Worm (Caenorhabditis elegans): ENCODE measurements around the gene ccdc-55.

The ccdc-55 gene

DNA sequence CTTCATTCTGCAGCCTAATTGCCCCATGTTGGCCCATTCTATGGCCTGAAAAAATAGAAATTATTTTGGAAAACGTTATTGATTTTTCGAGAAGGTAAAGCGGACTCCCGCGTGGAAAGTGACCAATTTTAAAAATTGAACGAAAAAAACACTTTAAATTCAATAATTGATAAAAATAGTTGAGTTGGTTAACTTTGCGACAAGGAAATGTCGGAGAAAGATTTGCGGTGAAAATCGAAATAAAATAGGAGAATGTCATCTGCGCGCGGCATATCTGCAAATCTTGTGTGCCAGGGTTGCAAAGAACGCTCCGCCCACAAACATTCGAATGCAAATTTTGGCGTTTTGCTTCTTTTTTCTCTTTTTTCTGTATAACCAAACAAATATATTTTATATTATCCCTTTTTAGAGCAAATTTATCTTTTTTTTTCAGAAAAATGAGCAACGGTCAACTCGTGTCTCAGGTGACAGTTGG lies 2.4 kb upstream of the ccdc-55 start, which contains the start of the genes rnf-121 and C16C10.4 (continued):
- TF ChIP-seq tag-97 (GFP tag; IDR thresholded peaks at IDR 0.05) (no peak), madf-5 (GFP tag; IDR thresholded peaks at IDR 0.05) (no peak), F26F4.8 (GFP tag; conservative IDR thresholded peaks at IDR 0.05) (no peak), Y5F2A.4 (GFP tag; optimal IDR thresholded peaks at IDR 0.05) (peak; percentile 43), ceh-28 (tag; optimal IDR thresholded peaks at IDR 0.05) (peak; percentile 4), daf-8 (GFP tag; IDR thresholded peaks at IDR 0.05) (no peak), ceh-82 (tag; optimal IDR thresholded peaks at IDR 0.05) (no peak), daf-19 (GFP tag; conservative IDR thresholded peaks at IDR 0.05) (0 out of 2 replicates have a peak, but pooled peaks have one; percentile 54), attf-4 (tag; optimal IDR thresholded peaks at IDR 0.05) (no peak), nhr-48 (tag; optimal IDR thresholded peaks at IDR 0.05) (peak; percentile 30), cey-2 (tag; optimal IDR thresholded peaks at IDR 0.05; ENCODE audit: borderline replicate concordance, insufficient read depth) (no peak), F49E8.2 (tag; optimal IDR thresholded peaks at IDR 0.05; ENCODE audit: borderline replicate concordance) (peak; percentile 29), nhr-28 (tag; optimal IDR thresholded peaks at IDR 0.05) (no peak), ama-1 (optimal IDR thresholded peaks at IDR 0.05) (peak; percentile 9), rbr-2 (tag; optimal IDR thresholded peaks at IDR 0.05) (peak; percentile 54), sdz-12 (GFP tag; optimal IDR thresholded peaks at IDR 0.05) (no peak), unc-130 (GFP tag; optimal IDR thresholded peaks at IDR 0.05) (peak; percentile 82), mdl-1 (tag; optimal IDR thresholded peaks at IDR 0.05) (no peak), saeg-2 (GFP tag; IDR thresholded peaks at IDR 0.05) (no peak), mes-2 (tag; optimal IDR thresholded peaks at IDR 0.05; ENCODE audit: poor library complexity, severe bottlenecking) (peak; percentile 95), nhr-10 (tag; optimal IDR thresholded peaks at IDR 0.05) (no peak), mep-1 (tag; optimal IDR thresholded peaks at IDR 0.05) (peak; percentile 66), spr-1 (tag; optimal IDR thresholded peaks at IDR 0.05) (peak; percentile 77), zag-1 (tag; optimal IDR thresholded peaks at IDR 0.05) (no peak), zfp-2 (tag; optimal IDR thresholded peaks at IDR 0.05) (no peak), ceh-62 (tag; optimal IDR thresholded peaks at IDR 0.05) (no peak), nhr-25 (tag; optimal IDR thresholded peaks at IDR 0.05; ENCODE audit: borderline replicate concordance, insufficient read depth) (no peak), daf-16 (GFP tag; optimal IDR thresholded peaks at IDR 0.05) (peak in 1 of 2 experiments; percentile 70), daf-16 (tag; optimal IDR thresholded peaks at IDR 0.05) (no peak)

DNA sequence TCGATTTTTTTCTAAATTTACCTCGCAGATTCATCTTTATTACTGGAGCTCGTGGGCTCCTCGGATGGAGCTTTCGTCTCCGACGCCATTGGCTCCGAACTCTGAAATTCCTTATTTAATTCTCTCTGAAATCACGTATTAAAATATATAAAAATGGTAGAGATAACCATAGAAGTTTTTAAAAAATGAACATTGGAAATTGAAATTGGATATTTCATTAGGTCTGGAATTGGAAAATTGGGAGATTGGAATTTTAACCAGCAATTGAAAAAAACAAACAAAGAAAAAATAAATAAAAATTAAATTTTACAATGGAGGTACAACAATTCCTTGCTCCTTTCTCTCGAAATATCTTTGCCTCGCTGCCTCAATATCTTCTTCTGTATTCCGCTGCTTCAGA lies 1.8 kb downstream of the ccdc-55 start, which contains the start of gene rnf-5:
Gene rnf-5 (minus strand): TSS at position 101 of the 400 bp plus-strand sequence.
- no peak for TF ChIP-seq tra-1 (GFP tag; IDR thresholded peaks at IDR 0.05)
- TF ChIP-seq ZK546.5 (tag; optimal IDR thresholded peaks at IDR 0.05): no peak
- no peak for TF ChIP-seq lin-38 (GFP tag; IDR thresholded peaks at IDR 0.05)
- no peak for TF ChIP-seq ceh-62 (tag; optimal IDR thresholded peaks at IDR 0.05)
- TF ChIP-seq pha-4 (GFP tag; IDR thresholded peaks at IDR 0.05): no peak
- no peak for TF ChIP-seq pha-4 (tag; optimal IDR thresholded peaks at IDR 0.05)
- TF ChIP-seq madf-9 (GFP tag; conservative IDR thresholded peaks at IDR 0.05): no peak

DNA sequence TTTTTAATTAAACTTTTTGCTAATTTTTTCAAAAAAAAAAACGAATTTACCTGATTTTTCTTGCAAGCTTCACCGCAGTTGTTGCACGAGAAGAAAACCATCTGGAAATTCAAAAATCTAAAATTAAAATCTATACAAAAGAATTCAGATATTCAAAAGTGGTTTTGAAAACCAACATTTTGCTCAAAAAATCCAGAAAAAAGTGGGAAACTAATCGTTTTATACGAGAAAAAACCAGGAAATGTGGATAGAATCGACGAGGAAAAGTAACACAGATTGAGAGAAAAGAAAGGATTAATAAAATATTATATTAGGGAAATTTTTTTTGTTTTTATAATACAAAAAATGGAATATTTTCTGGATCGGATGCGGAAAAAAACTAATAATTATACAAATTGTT lies 4.5 kb downstream of the ccdc-55 start, which contains the start of gene C16C10.8:
Gene C16C10.8 (minus strand): TSS at position 101 of the 400 bp plus-strand sequence.
- no peak for TF ChIP-seq zip-2 (tag; optimal IDR thresholded peaks at IDR 0.05)
- no peak for TF ChIP-seq ztf-11 (tag; optimal IDR thresholded peaks at IDR 0.05)
- no peak for TF ChIP-seq lir-3 (tag; optimal IDR thresholded peaks at IDR 0.05)
- TF ChIP-seq lin-38 (GFP tag; IDR thresholded peaks at IDR 0.05): no peak
- TF ChIP-seq ama-1 (optimal IDR thresholded peaks at IDR 0.05): no peak

All from whole organism, L4 larva.